Worm (Caenorhabditis elegans) whole organism, mixed stage, embryonic: Measurements from ENCODE around the gene K01B6.3.

Experiments used
- ces-1 ChIP-seq: fragments of 150-350 bp; optimal IDR thresholded peaks from 2 replicates; lab custom pipeline; 2014; ENCODE audit warnings: missing biosample characterization, missing genetic modification reagents, missing genetic modification characterization
- drap-1 ChIP-seq: fragments of 200-800 bp; sonication (Bioruptor generic); optimal IDR thresholded peaks from 3 replicates; lab custom pipeline; 2018; ENCODE audit warnings: mild to moderate bottlenecking, missing genetic modification characterization, missing compliant biosample characterization
- elt-1 ChIP-seq: sonication (generic microtip); optimal IDR thresholded peaks from 2 replicates; lab custom pipeline; 2017; ENCODE audit warnings: missing genetic modification characterization, mild to moderate bottlenecking, missing compliant biosample characterization, antibody characterized with exemption, moderate library complexity, borderline replicate concordance; ENCODE audit not compliant: insufficient read depth
- elt-3 ChIP-seq: fragments of 150-350 bp; optimal IDR thresholded peaks from 2 replicates; lab custom pipeline; 2014; ENCODE audit warnings: missing biosample characterization, missing genetic modification characterization
- lin-13 ChIP-seq: fragments of 150-350 bp; optimal IDR thresholded peaks from 2 replicates; lab custom pipeline; 2014; ENCODE audit warnings: missing biosample characterization, missing genetic modification characterization
- lsy-2 ChIP-seq: fragments of 150-350 bp; optimal IDR thresholded peaks from 2 replicates; lab custom pipeline; 2014; ENCODE audit warnings: missing biosample characterization, missing genetic modification characterization
- nhr-2 ChIP-seq: fragments of 150-350 bp; optimal IDR thresholded peaks from 2 replicates; lab custom pipeline; 2014; ENCODE audit warnings: missing biosample characterization, missing genetic modification characterization
- snpc-4 ChIP-seq: fragments of 150-350 bp; optimal IDR thresholded peaks from 2 replicates; lab custom pipeline; 2014; ENCODE audit warnings: missing biosample characterization, missing genetic modification characterization
- unc-39 ChIP-seq: fragments of 150-350 bp; optimal IDR thresholded peaks from 2 replicates; lab custom pipeline; 2014; ENCODE audit warnings: missing biosample characterization, missing genetic modification characterization
- unc-62 ChIP-seq: fragments of 150-350 bp; optimal IDR thresholded peaks from 2 replicates; lab custom pipeline; 2014; ENCODE audit warnings: missing biosample characterization, missing genetic modification reagents, missing genetic modification characterization
- ztf-11 ChIP-seq: fragments of 150-350 bp; optimal IDR thresholded peaks from 2 replicates; lab custom pipeline; 2014; ENCODE audit warnings: missing biosample characterization, missing genetic modification characterization

DNA sequence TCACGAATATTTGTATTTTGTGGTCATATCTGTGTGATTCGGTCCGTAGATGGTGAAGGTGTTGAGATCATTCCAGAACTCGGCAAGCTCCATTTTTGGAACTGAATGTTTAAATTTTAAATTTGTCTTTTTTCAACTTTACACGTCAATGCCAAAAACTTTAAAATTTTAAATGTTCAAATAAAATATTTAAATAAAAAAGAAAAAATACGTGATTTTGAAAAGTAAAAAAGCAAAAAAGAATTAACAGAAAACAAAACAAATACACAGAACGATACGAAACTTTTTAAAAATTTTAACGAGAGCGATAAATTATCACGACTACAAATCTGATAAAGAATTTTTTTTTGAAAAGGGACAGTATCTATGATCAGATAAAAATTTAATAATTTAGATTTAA lies 34.2 kb downstream of the K01B6.3 start, which contains the start of gene elo-4:
- no peak for TF ChIP-seq lsy-2
- no peak for TF ChIP-seq ces-1 (GFP tag; lab: Kevin White, UChicago)
- no peak for TF ChIP-seq snpc-4 (tag; lab: Kevin White, UChicago)
- no peak for TF ChIP-seq drap-1 (GFP tag; lab: Kevin White, UChicago)
- no peak for TF ChIP-seq unc-39 (tag; lab: Kevin White, UChicago)
- TF ChIP-seq nhr-2 = no peak
- TF ChIP-seq elt-1 = no peak
- no peak for TF ChIP-seq elt-3 (tag; lab: Kevin White, UChicago)
- TF ChIP-seq unc-62 = no peak
- TF ChIP-seq lin-13 (tag; lab: Kevin White, UChicago) = no peak
- TF ChIP-seq ztf-11 (tag; lab: Kevin White, UChicago) = no peak
